Worm (Caenorhabditis elegans): Measurements from ENCODE around the gene glr-8.

glr-8 gene

DNA sequence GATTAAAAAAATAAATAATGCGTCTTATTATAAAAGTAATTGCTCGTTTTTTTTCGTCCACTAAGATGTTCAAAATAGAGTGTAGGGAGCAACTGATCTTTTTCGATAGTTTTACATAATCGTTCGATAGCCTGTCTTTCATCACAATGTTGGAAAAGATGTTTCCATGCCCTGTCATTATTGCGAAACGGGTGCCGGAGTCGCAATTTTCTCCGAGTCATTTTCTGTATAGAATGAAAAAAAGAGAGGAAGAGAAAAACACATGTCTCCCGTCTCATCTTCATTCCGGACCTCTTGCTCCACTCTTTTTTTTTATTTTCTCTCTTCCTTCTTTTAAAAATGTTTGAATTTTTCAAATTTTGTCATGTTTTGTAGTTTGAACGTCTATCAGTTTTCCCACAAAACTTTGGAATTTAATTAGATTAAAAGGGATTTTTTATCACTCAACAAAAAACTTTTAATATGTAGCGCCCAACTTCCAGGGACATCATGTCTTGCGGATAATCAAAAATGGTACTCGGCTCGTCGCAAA is 47.1 kb downstream of the glr-8 start, which contains the start of gene svh-2:
svh-2 (plus strand) TSS at position 482 of the 532 bp plus-strand sequence.
- TF ChIP-seq lin-11 (tag; optimal IDR thresholded peaks at IDR 0.05) (no peak), sem-4 (tag; optimal IDR thresholded peaks at IDR 0.05) (no peak), C34F6.9 (tag; optimal IDR thresholded peaks at IDR 0.05) (peak; percentile 22), ztf-4 (tag; optimal IDR thresholded peaks at IDR 0.05) (no peak), unc-55 (GFP tag; optimal IDR thresholded peaks at IDR 0.05) (peak; percentile 11), nhr-129 (tag; optimal IDR thresholded peaks at IDR 0.05) (peak; percentile 5)

- TF ChIP-seq nhr-129 (tag; optimal IDR thresholded peaks at IDR 0.05) (no peak), elt-3 (tag; optimal IDR thresholded peaks at IDR 0.05) (no peak), unc-39 (tag; optimal IDR thresholded peaks at IDR 0.05) (no peak)
These were observed 47.9 kb downstream of the glr-8 start for ce11 chrX:6553634-6554033.

Data from whole organism, L2 larva.